Worm (Caenorhabditis elegans): ENCODE results near the gene parg-1.

DNA sequence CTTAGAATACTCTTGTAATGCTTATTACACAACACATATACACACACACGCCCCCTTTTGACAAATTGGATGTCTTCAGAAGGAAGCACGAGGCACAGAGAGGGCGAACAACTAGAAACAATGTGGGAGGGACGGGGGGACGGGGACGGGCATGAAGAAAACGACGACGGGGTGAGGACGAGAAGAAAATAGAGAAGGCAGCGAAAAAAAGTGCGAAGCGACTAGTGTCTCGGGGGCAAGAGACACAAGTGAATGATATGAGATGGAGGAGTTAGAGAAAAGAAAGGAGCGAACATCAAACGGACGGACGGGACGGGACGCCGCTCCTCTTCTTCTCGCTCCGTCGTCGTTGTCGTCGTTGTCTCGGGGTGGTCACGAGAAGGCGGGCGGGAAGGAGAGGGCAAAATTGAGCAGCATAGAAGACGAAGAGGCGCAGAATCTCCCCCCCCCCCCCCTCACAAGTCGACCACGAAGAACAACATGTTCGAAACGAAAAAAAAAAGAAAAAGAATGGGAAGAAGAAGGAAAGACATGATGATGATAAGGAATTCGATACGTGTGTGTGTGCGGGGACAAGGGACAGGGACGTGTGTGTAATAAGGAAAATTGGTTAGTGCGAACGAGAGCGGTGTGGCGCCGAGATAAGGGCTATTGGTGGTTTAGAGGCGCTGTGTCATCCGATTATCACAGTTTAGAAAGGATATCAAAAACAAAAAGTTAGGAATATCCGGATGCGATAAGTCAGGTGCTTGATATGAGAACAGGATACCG, 49.0 kb downstream of the parg-1 start:
- TF ChIP-seq ama-1 (optimal IDR thresholded peaks at IDR 0.05) (no peak), ama-1 (GFP tag; optimal IDR thresholded peaks at IDR 0.05) (no peak), pha-4 (tag; optimal IDR thresholded peaks at IDR 0.05) (no peak), somi-1 (GFP tag; optimal IDR thresholded peaks at IDR 0.05) (peak; percentile 94), chd-7 (tag; optimal IDR thresholded peaks at IDR 0.05) (peak; percentile 94), lin-35 (GFP tag; optimal IDR thresholded peaks at IDR 0.05) (peak in 1 of 3 experiments; percentile 56), egl-18 (GFP tag; IDR thresholded peaks at IDR 0.05) (0 out of 2 replicates have a peak, but pooled peaks have one; percentile 4), sea-2 (GFP tag; IDR thresholded peaks at IDR 0.05) (no peak), ceh-100 (GFP tag; IDR thresholded peaks at IDR 0.05) (no peak), lir-1 (GFP tag; conservative IDR thresholded peaks at IDR 0.05) (peak; percentile 59; the same call in 1 of the 2 replicates), unc-62 (GFP tag; optimal IDR thresholded peaks at IDR 0.05) (no peak), ceh-91 (GFP tag; IDR thresholded peaks at IDR 0.05) (no peak), tbx-9 (tag; optimal IDR thresholded peaks at IDR 0.05; ENCODE audit: borderline replicate concordance) (no peak), T07F8.4 (tag; optimal IDR thresholded peaks at IDR 0.05) (no peak), pbrm-1 (GFP tag; IDR thresholded peaks at IDR 0.05) (peak; percentile 73; the same call in 1 of the 2 replicates)

All from whole organism, young adult.